Fruit fly (Drosophila melanogaster) Kc167 (cell line): Measurements from ENCODE around the gene Fad2.

Experiments used
- Myc ChIP-seq: fragments of >200 bp; optimal IDR thresholded peaks from 2 replicates; lab custom pipeline; 2017; ENCODE audit warnings: missing external identifiers
- Sin3A ChIP-seq: fragments of >200 bp; optimal IDR thresholded peaks from 2 replicates; lab custom pipeline; 2018; ENCODE audit warnings: missing external identifiers
- h ChIP-seq: fragments of >200 bp; optimal IDR thresholded peaks from 3 replicates; lab custom pipeline; 2018; ENCODE audit warnings: missing external identifiers
- insv ChIP-seq: fragments of >200 bp; optimal IDR thresholded peaks from 3 replicates; lab custom pipeline; 2018; ENCODE audit warnings: missing external identifiers
- psq ChIP-seq: fragments of >200 bp; optimal IDR thresholded peaks from 2 replicates; lab custom pipeline; 2017; ENCODE audit warnings: missing external identifiers
- ttk ChIP-seq: sonication (Bioruptor generic); optimal IDR thresholded peaks from 2 replicates; lab custom pipeline; 2017; ENCODE audit warnings: missing external identifiers

DNA sequence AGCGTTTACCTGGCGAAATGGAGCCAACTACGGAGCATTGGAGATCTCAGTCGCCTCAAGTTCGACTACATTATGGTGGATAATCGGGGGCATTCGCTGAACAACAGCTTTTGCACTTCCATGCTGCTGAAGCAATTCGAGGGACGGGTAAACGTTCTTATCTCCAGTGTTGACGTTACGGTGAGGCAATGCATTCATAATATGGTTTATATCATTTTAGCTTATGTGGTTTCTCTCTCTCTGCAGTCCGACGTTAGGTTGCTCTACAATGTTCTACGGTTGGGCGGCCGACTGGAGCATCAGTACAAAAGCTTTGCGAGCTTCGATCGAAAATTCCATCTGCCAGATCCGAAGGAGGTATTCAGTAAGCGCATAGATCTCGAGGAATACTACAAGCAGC, 42.5 kb downstream of the Fad2 start:
- TF ChIP-seq Sin3A (lab: Kevin White, UChicago) = no peak
- no peak for TF ChIP-seq insv (lab: Kevin White, UChicago)
- TF ChIP-seq psq (lab: Kevin White, UChicago) = no peak
- TF ChIP-seq ttk (lab: Kevin White, UChicago) = no peak
- TF ChIP-seq h (lab: Kevin White, UChicago) = no peak
- TF ChIP-seq Myc (lab: Kevin White, UChicago) = no peak
